Fruit fly (Drosophila melanogaster): Measurements from ENCODE around the gene galectin.

Gene galectin

dm6 chr2L:71869-72751, 553 bp downstream of the galectin start:
- no peak for TF ChIP-seq insv (optimal IDR thresholded peaks at IDR 0.05)
- no peak for TF ChIP-seq h (optimal IDR thresholded peaks at IDR 0.05)
- no peak for TF ChIP-seq psq (optimal IDR thresholded peaks at IDR 0.05)
- TF ChIP-seq Sin3A (optimal IDR thresholded peaks at IDR 0.05) = no peak
- no peak for TF ChIP-seq ttk (optimal IDR thresholded peaks at IDR 0.05)
- no peak for TF ChIP-seq Myc (optimal IDR thresholded peaks at IDR 0.05)

- TF ChIP-seq insv (optimal IDR thresholded peaks at IDR 0.05) = no peak
- TF ChIP-seq ttk (optimal IDR thresholded peaks at IDR 0.05) = no peak
- TF ChIP-seq psq (optimal IDR thresholded peaks at IDR 0.05) = peak; percentile 27
These were observed 1.3 kb downstream of the galectin start for dm6 chr2L:72752-73435.

dm6 chr2L:73760-74388, 2.3 kb downstream of the galectin start:
- TF ChIP-seq psq (optimal IDR thresholded peaks at IDR 0.05) (no peak), ttk (optimal IDR thresholded peaks at IDR 0.05) (no peak), insv (optimal IDR thresholded peaks at IDR 0.05) (no peak), h (optimal IDR thresholded peaks at IDR 0.05) (no peak), Sin3A (optimal IDR thresholded peaks at IDR 0.05) (no peak), Myc (optimal IDR thresholded peaks at IDR 0.05) (no peak)

dm6 chr2L:76048-76447, 4.5 kb downstream of the galectin start, which contains the start of gene CG11374:
Gene CG11374, plus strand, starts transcription at chr2L:76348.
- TF ChIP-seq Myc (optimal IDR thresholded peaks at IDR 0.05) = no peak
- TF ChIP-seq ttk (optimal IDR thresholded peaks at IDR 0.05) = no peak
- no peak for TF ChIP-seq h (optimal IDR thresholded peaks at IDR 0.05)
- no peak for TF ChIP-seq Sin3A (optimal IDR thresholded peaks at IDR 0.05)
- no peak for TF ChIP-seq insv (optimal IDR thresholded peaks at IDR 0.05)
- no peak for TF ChIP-seq psq (optimal IDR thresholded peaks at IDR 0.05)

dm6 chr2L:78828-79227, 7.3 kb downstream of the galectin start:
- TF ChIP-seq insv (optimal IDR thresholded peaks at IDR 0.05) (no peak), psq (optimal IDR thresholded peaks at IDR 0.05) (no peak), Sin3A (optimal IDR thresholded peaks at IDR 0.05) (no peak), h (optimal IDR thresholded peaks at IDR 0.05) (no peak), Myc (optimal IDR thresholded peaks at IDR 0.05) (no peak), ttk (optimal IDR thresholded peaks at IDR 0.05) (no peak)

dm6 chr2L:81198-81597, 9.6 kb downstream of the galectin start:
- TF ChIP-seq Myc (optimal IDR thresholded peaks at IDR 0.05) (no peak), h (optimal IDR thresholded peaks at IDR 0.05) (no peak), Sin3A (optimal IDR thresholded peaks at IDR 0.05) (no peak), psq (optimal IDR thresholded peaks at IDR 0.05) (no peak), ttk (optimal IDR thresholded peaks at IDR 0.05) (no peak)

- TF ChIP-seq h (optimal IDR thresholded peaks at IDR 0.05) (no peak), Sin3A (optimal IDR thresholded peaks at IDR 0.05) (no peak), ttk (optimal IDR thresholded peaks at IDR 0.05) (no peak), psq (optimal IDR thresholded peaks at IDR 0.05) (no peak), Myc (optimal IDR thresholded peaks at IDR 0.05) (no peak), insv (optimal IDR thresholded peaks at IDR 0.05) (no peak)
These were observed 10.5 kb downstream of the galectin start for dm6 chr2L:82080-82479.

- TF ChIP-seq Myc (optimal IDR thresholded peaks at IDR 0.05) (no peak), psq (optimal IDR thresholded peaks at IDR 0.05) (no peak), ttk (optimal IDR thresholded peaks at IDR 0.05) (no peak), Sin3A (optimal IDR thresholded peaks at IDR 0.05) (no peak), h (optimal IDR thresholded peaks at IDR 0.05) (no peak), insv (optimal IDR thresholded peaks at IDR 0.05) (no peak)
These were observed 13.5 kb downstream of the galectin start for dm6 chr2L:85099-85498.

dm6 chr2L:85701-86100, 14.1 kb downstream of the galectin start:
- no peak for TF ChIP-seq insv (optimal IDR thresholded peaks at IDR 0.05)
- TF ChIP-seq psq (optimal IDR thresholded peaks at IDR 0.05) = no peak
- no peak for TF ChIP-seq Sin3A (optimal IDR thresholded peaks at IDR 0.05)
- TF ChIP-seq Myc (optimal IDR thresholded peaks at IDR 0.05) = no peak
- no peak for TF ChIP-seq h (optimal IDR thresholded peaks at IDR 0.05)

dm6 chr2L:87255-87723, 15.7 kb downstream of the galectin start, which contains the start of gene net:
Gene net, minus strand, starts transcription at chr2L:87387.
- no peak for TF ChIP-seq Myc (optimal IDR thresholded peaks at IDR 0.05)

- no peak for TF ChIP-seq Sin3A (optimal IDR thresholded peaks at IDR 0.05)
- TF ChIP-seq psq (optimal IDR thresholded peaks at IDR 0.05) = no peak
- TF ChIP-seq insv (optimal IDR thresholded peaks at IDR 0.05) = no peak
- TF ChIP-seq h (optimal IDR thresholded peaks at IDR 0.05) = no peak
- TF ChIP-seq ttk (optimal IDR thresholded peaks at IDR 0.05) = no peak
- no peak for TF ChIP-seq Myc (optimal IDR thresholded peaks at IDR 0.05)
These were observed 17.0 kb downstream of the galectin start for dm6 chr2L:88528-88927.

dm6 chr2L:89158-89557, 17.6 kb downstream of the galectin start:
- TF ChIP-seq psq (optimal IDR thresholded peaks at IDR 0.05) (no peak), ttk (optimal IDR thresholded peaks at IDR 0.05) (no peak), Sin3A (optimal IDR thresholded peaks at IDR 0.05) (no peak), insv (optimal IDR thresholded peaks at IDR 0.05) (no peak), Myc (optimal IDR thresholded peaks at IDR 0.05) (no peak), h (optimal IDR thresholded peaks at IDR 0.05) (no peak)
